Worm (Caenorhabditis elegans): ENCODE measurements around the gene spe-43.

spe-43 gene

ce11 chrIV:13112982-13113381 lies 29.2 kb downstream of the spe-43 start, which contains the start of gene best-2:
best-2 (minus strand) TSS chrIV:13113082.
- TF ChIP-seq unc-62 (GFP tag; optimal IDR thresholded peaks at IDR 0.05) = no peak

- no peak for TF ChIP-seq unc-62 (GFP tag; optimal IDR thresholded peaks at IDR 0.05)
These were observed 31.3 kb downstream of the spe-43 start for ce11 chrIV:13110876-13111275.

DNA sequence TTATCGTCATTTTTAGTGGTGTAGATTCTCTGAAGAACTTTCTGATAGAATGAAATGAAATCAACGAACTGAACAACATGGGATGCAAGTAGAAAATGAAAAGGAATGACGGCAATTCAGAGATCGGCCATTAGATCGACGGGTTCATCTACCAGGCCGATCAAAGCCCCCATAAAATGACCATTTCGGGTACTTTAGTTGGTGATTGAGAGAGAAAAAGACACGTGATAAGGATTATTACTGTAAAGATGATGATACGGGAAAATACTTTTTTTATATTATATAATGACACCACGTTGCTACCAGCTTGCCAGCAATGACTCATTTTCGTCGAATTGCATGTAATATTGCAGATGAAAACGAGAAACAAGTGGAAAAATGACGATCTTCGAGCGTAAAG lies 32.4 kb downstream of the spe-43 start, which contains the start of gene best-1:
Gene best-1, minus strand, starts transcription at position 29 of the 400 bp plus-strand sequence.
- TF ChIP-seq unc-62 (GFP tag; optimal IDR thresholded peaks at IDR 0.05) = no peak

- no peak for TF ChIP-seq unc-62 (GFP tag; optimal IDR thresholded peaks at IDR 0.05)
These were observed 33.7 kb downstream of the spe-43 start for ce11 chrIV:13108430-13108829.

ce11 chrIV:13107359-13107758 lies 34.8 kb downstream of the spe-43 start, which contains the start of gene B0564.2:
B0564.2 (plus strand) TSS chrIV:13107659.
- no peak for TF ChIP-seq unc-62 (GFP tag; optimal IDR thresholded peaks at IDR 0.05)

DNA sequence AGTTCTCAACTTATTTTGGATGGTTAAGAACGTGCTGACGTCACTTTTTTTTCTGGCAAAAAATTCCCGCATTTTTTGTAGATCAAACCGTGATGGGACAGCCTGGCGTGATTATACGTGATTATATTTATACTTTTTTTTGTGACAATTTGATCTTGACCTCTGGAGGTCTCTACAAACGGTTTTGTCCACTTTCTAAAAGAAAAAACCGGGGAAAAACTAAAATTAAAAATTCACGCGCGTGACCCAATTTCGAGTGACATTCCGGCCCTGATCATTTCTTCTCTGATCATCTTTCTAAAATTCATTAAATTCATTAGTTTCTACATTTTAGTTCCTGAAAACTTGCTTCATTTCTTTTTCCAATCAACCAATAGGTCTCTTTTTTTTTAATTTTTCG lies 37.3 kb downstream of the spe-43 start, which contains the start of gene rde-11:
Gene rde-11, plus strand, starts transcription at position 301 of the 400 bp plus-strand sequence.
- TF ChIP-seq unc-62 (GFP tag; optimal IDR thresholded peaks at IDR 0.05) = no peak

- TF ChIP-seq unc-62 (GFP tag; optimal IDR thresholded peaks at IDR 0.05) = no peak
These were observed 41.7 kb downstream of the spe-43 start, which contains the start of gene fask-1 for ce11 chrIV:13100415-13100814. fask-1 (plus strand) TSS chrIV:13100715.

DNA sequence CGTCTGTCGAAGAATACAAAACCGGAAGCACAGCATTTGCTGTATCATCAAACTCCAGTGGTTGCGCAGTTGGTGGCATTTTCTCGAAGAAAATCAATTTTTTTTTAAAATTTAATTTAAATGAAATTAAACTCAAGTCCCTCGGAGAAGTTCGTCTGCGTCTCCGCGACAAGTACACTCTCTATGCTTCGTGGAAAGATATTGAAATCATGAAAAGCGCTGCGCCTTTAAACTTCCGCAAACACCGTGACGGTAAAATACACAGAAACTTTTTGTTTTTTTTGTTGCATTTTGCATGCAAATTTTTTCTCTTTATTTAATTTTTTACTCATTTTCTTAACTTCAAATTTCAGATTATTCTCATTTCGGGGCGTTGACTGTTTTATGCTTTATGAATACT lies 43.5 kb downstream of the spe-43 start, which contains the start of the genes dli-1, tin-9.2 and exos-4.1:
Gene dli-1, minus strand, starts transcription at position 141 of the 400 bp plus-strand sequence.
Gene tin-9.2, plus strand, starts transcription at position 344 of the 400 bp plus-strand sequence.
Gene exos-4.1, plus strand, starts transcription at position 348 of the 400 bp plus-strand sequence.
- no peak for TF ChIP-seq unc-62 (GFP tag; optimal IDR thresholded peaks at IDR 0.05)

ce11 chrIV:13096778-13097177 lies 45.4 kb downstream of the spe-43 start:
- TF ChIP-seq unc-62 (GFP tag; optimal IDR thresholded peaks at IDR 0.05) = no peak

DNA sequence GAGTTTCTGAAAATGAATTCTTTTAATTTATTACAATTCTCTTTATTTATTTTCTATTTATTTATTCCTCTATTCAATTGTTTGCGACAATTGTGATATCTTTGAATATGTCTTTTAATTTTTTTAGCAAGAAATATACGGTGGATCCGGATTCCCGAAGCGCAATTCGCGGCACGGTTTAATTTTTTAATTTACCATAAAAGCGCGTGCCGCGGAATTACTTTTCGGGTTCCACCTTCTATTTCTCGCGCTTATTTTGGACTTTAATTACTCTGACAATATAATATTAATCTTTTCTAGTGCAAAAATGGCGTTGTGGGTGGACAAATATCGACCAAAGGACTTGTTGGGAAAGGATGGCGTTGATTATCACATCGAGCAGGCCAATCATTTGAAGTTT lies 46.7 kb downstream of the spe-43 start, which contains the start of gene rfc-3:
Gene rfc-3, plus strand, starts transcription at position 301 of the 400 bp plus-strand sequence.
- TF ChIP-seq unc-62 (GFP tag; optimal IDR thresholded peaks at IDR 0.05) = no peak

- no peak for TF ChIP-seq unc-62 (GFP tag; optimal IDR thresholded peaks at IDR 0.05)
These were observed 48.5 kb downstream of the spe-43 start, which contains the start of the genes prcc-1 and C39E9.12 for ce11 chrIV:13093677-13094076. prcc-1 (minus strand) TSS chrIV:13093795. C39E9.12 (plus strand) TSS chrIV:13094007.

- no peak for TF ChIP-seq unc-62 (GFP tag; optimal IDR thresholded peaks at IDR 0.05)
These were observed 51.2 kb downstream of the spe-43 start, which contains the start of gene col-132 for ce11 chrIV:13090967-13091366. col-132 (minus strand) TSS chrIV:13091067.

DNA sequence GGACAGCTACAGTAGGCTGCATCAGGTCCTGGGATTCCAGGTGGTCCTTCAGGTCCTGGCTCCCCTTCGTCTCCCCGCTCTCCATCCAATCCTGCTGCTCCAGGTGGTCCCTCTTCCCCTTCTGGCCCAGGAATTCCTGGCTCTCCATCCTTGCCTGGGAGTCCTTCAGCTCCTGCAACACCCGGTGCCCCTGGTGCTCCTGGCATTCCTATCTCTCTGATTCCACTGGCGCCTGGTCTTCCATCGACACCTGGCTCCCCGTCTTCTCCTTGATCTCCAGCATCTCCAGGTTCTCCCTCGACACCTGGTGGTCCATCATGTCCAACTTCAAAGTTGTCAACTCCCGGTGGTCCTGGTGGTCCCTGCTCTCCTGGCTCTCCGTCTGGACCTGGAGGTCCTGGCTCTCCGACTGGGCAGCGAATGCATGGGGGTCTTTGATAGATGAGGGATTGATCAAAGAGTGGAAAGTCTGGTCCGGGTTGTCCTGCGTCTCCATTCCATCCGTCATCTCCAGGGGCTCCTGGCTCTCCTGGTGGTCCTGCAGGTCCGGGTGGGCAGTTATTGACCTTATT lies 52.4 kb downstream of the spe-43 start:
- no peak for TF ChIP-seq unc-62 (GFP tag; optimal IDR thresholded peaks at IDR 0.05)
